Worm (Caenorhabditis elegans) whole organism, L3 larva: ENCODE measurements around the gene W02D7.11.

Experiments
- R02D3.7 ChIP-seq: fragments of 150-350 bp; optimal IDR thresholded peaks from 2 replicates; lab custom pipeline; 2014; ENCODE audit warnings: missing biosample characterization, missing genetic modification characterization
- ZK546.5 ChIP-seq: sonication (generic microtip); optimal IDR thresholded peaks from 2 replicates; lab custom pipeline; 2017; ENCODE audit warnings: missing biosample characterization, missing genetic modification characterization
- aly-2 ChIP-seq: fragments of 150-350 bp; optimal IDR thresholded peaks from 2 replicates; lab custom pipeline; 2014; ENCODE audit warnings: missing biosample characterization, missing genetic modification characterization
- ama-1 ChIP-seq: fragments of 150-350 bp; optimal IDR thresholded peaks from 2 replicates; lab custom pipeline; 2018
- ceh-16 ChIP-seq: sonication (generic microtip); optimal IDR thresholded peaks from 2 replicates; lab custom pipeline; 2017; ENCODE audit warnings: missing biosample characterization, missing genetic modification characterization
- ceh-28 ChIP-seq: fragments of 150-350 bp; optimal IDR thresholded peaks from 2 replicates; lab custom pipeline; 2014; ENCODE audit warnings: missing biosample characterization, missing genetic modification reagents, missing genetic modification characterization
- ceh-82 ChIP-seq: fragments of 150-350 bp; optimal IDR thresholded peaks from 2 replicates; lab custom pipeline; 2014; ENCODE audit warnings: missing biosample characterization, missing genetic modification characterization
- ceh-9 ChIP-seq: sonication (generic microtip); optimal IDR thresholded peaks from 2 replicates; lab custom pipeline; 2018; ENCODE audit warnings: missing biosample characterization, missing genetic modification characterization
- egl-27 ChIP-seq: sonication (generic microtip); optimal IDR thresholded peaks from 4 replicates; lab custom pipeline; 2017; ENCODE audit warnings: missing biosample characterization, missing genetic modification reagents, missing genetic modification characterization
- egl-5 ChIP-seq: fragments of 150-350 bp; optimal IDR thresholded peaks from 2 replicates; lab custom pipeline; 2017; ENCODE audit warnings: missing biosample characterization, missing genetic modification reagents, missing genetic modification characterization, inconsistent platforms
- elt-1 ChIP-seq: fragments of 150-350 bp; optimal IDR thresholded peaks from 2 replicates; lab custom pipeline; 2014; ENCODE audit warnings: missing biosample characterization, missing genetic modification characterization
- elt-2 ChIP-seq: sonication (generic microtip); optimal IDR thresholded peaks from 2 replicates; lab custom pipeline; 2016; ENCODE audit warnings: missing genetic modification reagents, mild to moderate bottlenecking, missing genetic modification characterization, missing compliant biosample characterization
- fkh-10 ChIP-seq: sonication (generic microtip); optimal IDR thresholded peaks from 2 replicates; lab custom pipeline; 2017; ENCODE audit warnings: missing biosample characterization, missing genetic modification reagents, missing genetic modification characterization
- fos-1 ChIP-seq: fragments of 150-350 bp; optimal IDR thresholded peaks from 2 replicates; lab custom pipeline; 2014; ENCODE audit warnings: missing biosample characterization, missing genetic modification characterization
- hmg-11 ChIP-seq: sonication (generic microtip); optimal IDR thresholded peaks from 2 replicates; lab custom pipeline; 2016; ENCODE audit warnings: missing genetic modification characterization, missing compliant biosample characterization
- jun-1 ChIP-seq: fragments of 150-350 bp; optimal IDR thresholded peaks from 2 replicates; lab custom pipeline; 2014; ENCODE audit warnings: missing biosample characterization, missing genetic modification reagents, missing genetic modification characterization
- lin-15B ChIP-seq: fragments of 150-350 bp; optimal IDR thresholded peaks from 2 replicates; lab custom pipeline; 2014; ENCODE audit warnings: missing biosample characterization, missing genetic modification characterization
- lin-39 ChIP-seq: fragments of 150-350 bp; optimal IDR thresholded peaks from 2 replicates; lab custom pipeline; 2018; ENCODE audit warnings: missing biosample characterization, missing genetic modification reagents, missing genetic modification characterization
- mdl-1 ChIP-seq: fragments of 150-350 bp; optimal IDR thresholded peaks from 2 replicates; lab custom pipeline; 2014; ENCODE audit warnings: missing biosample characterization, missing genetic modification characterization
- nfya-1 ChIP-seq: sonication (generic microtip); optimal IDR thresholded peaks from 2 replicates; lab custom pipeline; 2017; ENCODE audit warnings: missing genetic modification characterization, mild to moderate bottlenecking, missing compliant biosample characterization, antibody characterized with exemption, moderate library complexity; ENCODE audit not compliant: insufficient read depth
- nhr-11 ChIP-seq: fragments of 150-350 bp; optimal IDR thresholded peaks from 2 replicates; lab custom pipeline; 2014; ENCODE audit warnings: missing biosample characterization, missing genetic modification characterization
- nhr-12 ChIP-seq: fragments of 150-350 bp; optimal IDR thresholded peaks from 2 replicates; lab custom pipeline; 2014; ENCODE audit warnings: missing biosample characterization, missing genetic modification characterization
- nhr-23 ChIP-seq: fragments of 150-350 bp; optimal IDR thresholded peaks from 2 replicates; lab custom pipeline; 2014; ENCODE audit warnings: missing biosample characterization, missing genetic modification reagents, missing genetic modification characterization
- nhr-237 ChIP-seq: fragments of 150-350 bp; optimal IDR thresholded peaks from 2 replicates; lab custom pipeline; 2014; ENCODE audit warnings: missing biosample characterization, missing genetic modification characterization
- nhr-25 ChIP-seq: sonication (generic microtip); optimal IDR thresholded peaks from 2 replicates; lab custom pipeline; 2017; ENCODE audit warnings: missing biosample characterization, missing genetic modification characterization
- nhr-43 ChIP-seq: sonication (generic microtip); optimal IDR thresholded peaks from 2 replicates; lab custom pipeline; 2016; ENCODE audit warnings: mild to moderate bottlenecking, missing genetic modification characterization, missing compliant biosample characterization; ENCODE audit not compliant: poor library complexity, severe bottlenecking
- nhr-67 ChIP-seq: fragments of 150-350 bp; optimal IDR thresholded peaks from 2 replicates; lab custom pipeline; 2014; ENCODE audit warnings: missing biosample characterization, missing genetic modification characterization
- nhr-77 ChIP-seq: fragments of 150-350 bp; optimal IDR thresholded peaks from 2 replicates; lab custom pipeline; 2014; ENCODE audit warnings: missing biosample characterization, missing genetic modification characterization
- pha-4 ChIP-seq: fragments of 150-350 bp; optimal IDR thresholded peaks from 2 replicates; lab custom pipeline; 2014; ENCODE audit warnings: missing biosample characterization, missing genetic modification reagents, missing genetic modification characterization
- pqm-1 ChIP-seq: fragments of 150-350 bp; optimal IDR thresholded peaks from 2 replicates; lab custom pipeline; 2017; ENCODE audit warnings: missing biosample characterization, missing genetic modification characterization, inconsistent platforms
- sea-2 ChIP-seq: fragments of 150-350 bp; sonication (generic microtip); optimal IDR thresholded peaks from 4 replicates; lab custom pipeline; 2014; ENCODE audit warnings: missing biosample characterization, missing genetic modification reagents, missing genetic modification characterization
- tbx-2 ChIP-seq: sonication (generic microtip); optimal IDR thresholded peaks from 2 replicates; lab custom pipeline; 2016; ENCODE audit warnings: mild to moderate bottlenecking, missing genetic modification characterization, missing compliant biosample characterization
- unc-62 ChIP-seq: fragments of 150-350 bp; sonication (generic microtip); optimal IDR thresholded peaks from 4 replicates; lab custom pipeline; 2014; ENCODE audit warnings: missing biosample characterization, missing genetic modification reagents, missing genetic modification characterization
- zag-1 ChIP-seq: fragments of 150-350 bp; optimal IDR thresholded peaks from 2 replicates; lab custom pipeline; 2014; ENCODE audit warnings: missing biosample characterization, missing genetic modification characterization
- ztf-4 ChIP-seq: fragments of 150-350 bp; optimal IDR thresholded peaks from 2 replicates; lab custom pipeline; 2014; ENCODE audit warnings: missing biosample characterization, missing genetic modification characterization

W02D7.11 gene

DNA sequence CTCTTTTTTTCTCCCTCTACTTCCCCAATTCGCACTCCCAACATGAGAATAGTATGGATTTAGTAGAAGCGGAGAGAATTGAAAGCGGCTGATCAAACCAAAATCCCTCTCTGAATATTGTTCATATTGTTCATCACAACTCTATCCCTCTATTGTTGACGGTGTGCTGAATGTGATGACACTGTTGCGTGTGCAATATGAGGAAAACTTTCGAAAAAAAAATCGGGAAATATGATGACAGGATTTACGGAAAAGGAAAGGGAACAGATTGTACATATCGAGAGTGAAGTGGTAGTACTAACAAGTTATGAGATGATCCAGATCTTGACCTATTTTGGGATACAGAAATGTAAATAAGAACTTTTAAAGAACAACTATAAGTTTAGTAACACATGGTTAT is 8.4 kb downstream of the W02D7.11 start, which contains the start of gene smex-1:
TSS of gene smex-1 (minus strand) at position 101 of the 400 bp plus-strand sequence.
- TF ChIP-seq nhr-25 (no peak), ztf-4 (tag; lab: Kevin White, UChicago) (no peak), ceh-82 (tag; lab: Kevin White, UChicago) (no peak), nhr-67 (no peak), mdl-1 (no peak), nhr-12 (tag; lab: Kevin White, UChicago) (no peak), aly-2 (tag; lab: Kevin White, UChicago) (no peak)

DNA sequence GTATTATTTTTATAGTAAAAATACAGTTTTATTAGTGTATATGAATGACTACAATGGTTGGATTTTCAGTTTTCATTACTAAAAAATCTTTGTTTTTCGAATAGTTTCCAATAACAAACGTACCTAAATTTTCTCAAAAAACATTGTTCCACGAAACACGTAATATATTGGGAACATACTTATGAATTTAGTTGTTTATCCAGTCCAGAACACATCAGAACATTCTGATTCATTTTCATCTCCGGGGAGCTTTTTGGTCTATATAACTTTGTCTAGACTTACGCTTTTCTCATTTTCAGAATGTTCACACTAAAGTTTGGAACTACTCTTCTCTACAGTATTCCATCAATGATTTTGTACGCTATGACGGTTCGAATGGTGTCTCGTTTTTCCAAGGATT is 12.5 kb downstream of the W02D7.11 start, which contains the start of gene srg-33:
TSS of gene srg-33 (plus strand) at position 301 of the 400 bp plus-strand sequence.
- TF ChIP-seq ceh-82 (tag; lab: Kevin White, UChicago) (no peak), fkh-10 (GFP tag; lab: Kevin White, UChicago) (no peak), sea-2 (GFP tag; lab: Kevin White, UChicago) (no peak), ceh-28 (tag; lab: Kevin White, UChicago) (no peak), egl-27 (tag; lab: Kevin White, UChicago) (no peak), elt-2 (tag; lab: Kevin White, UChicago) (no peak), ama-1 (no peak), nhr-11 (tag; lab: Kevin White, UChicago) (no peak), tbx-2 (tag; lab: Kevin White, UChicago) (no peak), jun-1 (tag; lab: Kevin White, UChicago) (no peak), ztf-4 (tag; lab: Kevin White, UChicago) (no peak), R02D3.7 (tag; lab: Kevin White, UChicago) (no peak), lin-15B (tag; lab: Kevin White, UChicago) (no peak)

DNA sequence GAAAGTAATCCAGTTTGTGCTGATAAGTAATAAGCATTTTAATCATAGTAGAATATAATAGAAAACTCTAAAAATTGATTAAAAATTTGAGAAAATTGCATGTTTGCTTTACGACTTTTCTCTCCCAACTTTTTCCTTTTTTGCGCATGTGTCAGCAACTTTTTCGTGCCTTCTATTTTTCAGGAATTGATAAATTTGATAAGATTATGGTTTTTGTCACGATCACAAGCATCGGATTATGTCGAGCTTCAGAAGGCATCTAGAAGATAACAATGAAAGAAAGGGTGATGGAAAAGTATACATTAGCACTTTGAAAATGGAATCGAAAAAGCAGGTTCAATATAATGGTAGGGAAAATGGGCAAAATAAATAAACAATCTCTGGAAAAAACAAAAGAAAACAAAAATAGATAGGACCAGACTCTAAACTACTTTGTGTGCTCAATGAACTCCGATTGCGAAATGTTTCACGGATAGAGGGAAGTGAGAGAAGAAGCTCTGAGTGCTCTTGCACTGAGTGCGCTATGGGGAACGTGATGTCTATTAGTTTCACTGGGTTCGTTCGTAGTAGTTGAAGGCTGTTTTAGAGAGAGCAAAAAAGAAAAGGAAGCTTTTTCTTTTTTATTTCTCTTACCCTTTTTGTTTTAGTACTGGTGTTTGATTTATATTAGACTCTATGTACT is 16.0 kb downstream of the W02D7.11 start:
- TF ChIP-seq mdl-1 (no peak), unc-62 (GFP tag; lab: Kevin White, UChicago) (no peak), nhr-67 (no peak), ztf-4 (tag; lab: Kevin White, UChicago) (no peak), zag-1 (no peak), elt-2 (tag; lab: Kevin White, UChicago) (peak; percentile 67), pha-4 (no peak), aly-2 (tag; lab: Kevin White, UChicago) (no peak), nfya-1 (tag; lab: Kevin White, UChicago) (peak; percentile 51), ceh-9 (tag; lab: Kevin White, UChicago) (no peak), nhr-237 (tag; lab: Kevin White, UChicago) (no peak), ceh-16 (tag; lab: Kevin White, UChicago) (no peak), nhr-77 (tag; lab: Kevin White, UChicago) (no peak), R02D3.7 (tag; lab: Kevin White, UChicago) (no peak), lin-39 (tag; lab: Kevin White, UChicago) (peak; percentile 63), tbx-2 (tag; lab: Kevin White, UChicago) (no peak), pqm-1 (peak; percentile 17)

DNA sequence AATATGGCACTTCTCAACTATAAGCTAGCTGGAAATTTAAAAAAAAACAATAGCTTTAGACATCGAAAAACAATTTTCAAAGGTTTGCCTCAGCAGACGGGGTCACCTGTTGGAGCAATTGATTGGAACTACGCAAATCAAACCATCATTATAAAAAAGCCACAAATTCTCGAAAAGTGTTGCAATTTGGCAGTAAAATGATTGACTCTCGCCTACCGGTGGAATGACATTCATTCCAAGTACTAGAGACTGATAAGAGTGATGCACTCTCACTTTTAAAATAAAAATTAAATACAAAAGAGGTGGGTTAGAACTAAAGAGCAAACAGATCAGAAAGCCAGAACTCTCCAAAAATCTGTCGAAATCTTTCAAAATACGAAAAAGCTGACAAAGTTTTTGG is 18.9 kb downstream of the W02D7.11 start:
- TF ChIP-seq ceh-82 (tag; lab: Kevin White, UChicago) = no peak
- TF ChIP-seq egl-5 (tag; lab: Kevin White, UChicago) = no peak
- no peak for TF ChIP-seq ceh-28 (tag; lab: Kevin White, UChicago)
- no peak for TF ChIP-seq hmg-11
- no peak for TF ChIP-seq mdl-1
- no peak for TF ChIP-seq nhr-43 (tag; lab: Kevin White, UChicago)
- TF ChIP-seq zag-1 = no peak
- TF ChIP-seq elt-2 (tag; lab: Kevin White, UChicago) = peak; percentile 4
- no peak for TF ChIP-seq elt-1 (tag; lab: Kevin White, UChicago)
- no peak for TF ChIP-seq fos-1 (tag; lab: Kevin White, UChicago)
- peak; percentile 51 for TF ChIP-seq pqm-1

DNA sequence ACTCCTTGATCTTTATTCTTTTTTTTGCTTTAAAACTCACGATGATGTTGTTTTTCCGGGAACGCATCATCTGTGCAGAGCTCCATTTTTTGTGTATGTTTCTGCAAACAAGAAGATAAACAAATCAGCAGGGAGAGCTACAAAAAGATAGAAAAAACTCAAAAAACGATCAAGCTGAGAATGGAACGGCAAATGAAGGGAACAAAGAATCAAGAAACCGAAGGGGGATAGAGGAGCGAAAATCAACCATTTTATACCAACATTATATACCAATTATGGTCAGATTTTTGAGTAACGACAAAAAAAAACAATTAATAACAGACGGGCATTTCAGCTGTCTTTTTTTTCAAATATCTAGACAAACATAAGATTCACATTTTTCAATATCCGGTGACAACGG is 19.5 kb downstream of the W02D7.11 start, which contains the start of gene slc-17.5:
TSS of gene slc-17.5 (minus strand) at position 101 of the 400 bp plus-strand sequence.
- TF ChIP-seq ZK546.5 (tag; lab: Kevin White, UChicago) = no peak
- TF ChIP-seq nhr-23 (tag; lab: Kevin White, UChicago) = no peak
- TF ChIP-seq hmg-11 = no peak
- TF ChIP-seq ama-1 = no peak
- TF ChIP-seq fkh-10 (GFP tag; lab: Kevin White, UChicago) = no peak
